Worm (Caenorhabditis elegans) whole organism, young adult: ENCODE data around the gene F56A8.8.
A peak's percentile ranks its signal among the peaks of the same experiment; 100 is the strongest.

Experiments
- B0261.1 ChIP-seq: sonication (generic microtip); optimal IDR thresholded peaks from 2 replicates; lab custom pipeline; 2016; ENCODE audit warnings: mild to moderate bottlenecking, missing genetic modification characterization, moderate library complexity, missing compliant biosample characterization
- B0336.3 ChIP-seq: fragments of 200-800 bp; sonication (Bioruptor generic); IDR thresholded peaks from 2 replicates; pipeline ENCODE4 v1.3.6; 2022; ENCODE audit warnings: missing genetic modification characterization, missing compliant biosample characterization
- F49E8.2 ChIP-seq: sonication (generic microtip); optimal IDR thresholded peaks from 3 replicates; lab custom pipeline; 2017; ENCODE audit warnings: missing genetic modification characterization, mild to moderate bottlenecking, missing compliant biosample characterization, antibody characterized with exemption, moderate library complexity; ENCODE audit not compliant: insufficient read depth
- F57C9.4 ChIP-seq: sonication (generic microtip); optimal IDR thresholded peaks from 2 replicates; lab custom pipeline; 2017; ENCODE audit warnings: mild to moderate bottlenecking, missing genetic modification characterization, missing compliant biosample characterization
- K11D2.4 ChIP-seq: fragments of 200-800 bp; sonication (Bioruptor generic); IDR thresholded peaks from 2 replicates; pipeline ENCODE4 v1.3.6; 2022; ENCODE audit warnings: missing genetic modification reagents, missing genetic modification characterization, missing compliant biosample characterization
- K12H6.12 ChIP-seq: fragments of 200-800 bp; sonication (Bioruptor generic); optimal IDR thresholded peaks from 2 replicates; lab custom pipeline; 2018; ENCODE audit warnings: mild to moderate bottlenecking, missing genetic modification characterization, missing compliant biosample characterization
- Y53G8AR.9 ChIP-seq: fragments of 200-800 bp; sonication (Bioruptor generic); conservative IDR thresholded peaks from 2 replicates; pipeline ENCODE4 v1.3.6; 2022; ENCODE audit warnings: missing genetic modification reagents, missing genetic modification characterization, missing compliant biosample characterization
- Y79H2A.3 ChIP-seq: fragments of 200-800 bp; sonication (Bioruptor generic); conservative IDR thresholded peaks from 2 replicates; pipeline ENCODE4 v1.3.6; 2022; ENCODE audit warnings: missing genetic modification reagents, missing genetic modification characterization, missing compliant biosample characterization
- Y95B8A.8 ChIP-seq: fragments of 200-800 bp; sonication (Bioruptor generic); IDR thresholded peaks from 2 replicates; pipeline ENCODE4 v1.3.6; 2022; ENCODE audit warnings: missing genetic modification reagents, missing genetic modification characterization, missing compliant biosample characterization
- ZK185.1 ChIP-seq: sonication (generic microtip); optimal IDR thresholded peaks from 2 replicates; lab custom pipeline; 2016; ENCODE audit warnings: mild to moderate bottlenecking, missing genetic modification characterization, missing compliant biosample characterization; ENCODE audit not compliant: poor library complexity, severe bottlenecking
- aptf-3 ChIP-seq: fragments of 200-800 bp; sonication (Bioruptor generic); IDR thresholded peaks from 2 replicates; pipeline ENCODE4 v1.3.6; 2022; ENCODE audit warnings: missing genetic modification characterization, missing compliant biosample characterization
- attf-5 ChIP-seq: fragments of 200-800 bp; sonication (Bioruptor generic); optimal IDR thresholded peaks from 2 replicates; lab custom pipeline; 2018; ENCODE audit warnings: mild to moderate bottlenecking, missing genetic modification characterization, missing compliant biosample characterization
- bed-1 ChIP-seq: fragments of 200-800 bp; sonication (Bioruptor generic); IDR thresholded peaks from 2 replicates; pipeline ENCODE4 v1.3.6; 2022; ENCODE audit warnings: missing genetic modification reagents, missing genetic modification characterization, missing compliant biosample characterization
- cebp-1 ChIP-seq, 2 experiments: fragments of 200-800 bp in 1 of 2; sonication (Bioruptor generic) in 1 of 2; sonication (generic microtip) in 1 of 2; IDR thresholded peaks in 1 of 2; optimal IDR thresholded peaks in 1 of 2; 2 replicates each; pipeline versions ENCODE4 v1.3.6 to Lab custom; 2017 to 2022; ENCODE audit warnings: missing compliant biosample characterization in 2 of 2, missing genetic modification characterization in 2 of 2, mild to moderate bottlenecking in 1 of 2, missing genetic modification reagents in 1 of 2, moderate library complexity in 1 of 2
- ceh-100 ChIP-seq: fragments of 200-800 bp; sonication (Bioruptor generic); IDR thresholded peaks from 2 replicates; pipeline ENCODE4 v1.3.6; 2022; ENCODE audit warnings: missing genetic modification reagents, missing genetic modification characterization, missing compliant biosample characterization
- ceh-27 ChIP-seq: fragments of 200-800 bp; sonication (Bioruptor generic); optimal IDR thresholded peaks from 2 replicates; lab custom pipeline; 2018; ENCODE audit warnings: mild to moderate bottlenecking, missing genetic modification characterization, moderate library complexity, missing compliant biosample characterization
- chd-7 ChIP-seq: sonication (generic microtip); optimal IDR thresholded peaks from 2 replicates; lab custom pipeline; 2016; ENCODE audit warnings: mild to moderate bottlenecking, missing genetic modification characterization, moderate library complexity, missing compliant biosample characterization
- die-1 ChIP-seq: sonication (generic microtip); optimal IDR thresholded peaks from 2 replicates; lab custom pipeline; 2016; ENCODE audit warnings: missing genotype, mild to moderate bottlenecking, missing genetic modification characterization, missing compliant biosample characterization
- dox-1 ChIP-seq: fragments of 200-800 bp; sonication (Bioruptor generic); IDR thresholded peaks from 2 replicates; pipeline ENCODE4 v1.3.6; 2022; ENCODE audit warnings: missing genetic modification reagents, missing genetic modification characterization, missing compliant biosample characterization
- efl-1 ChIP-seq: fragments of 150-350 bp; optimal IDR thresholded peaks from 2 replicates; lab custom pipeline; 2014; ENCODE audit warnings: missing biosample characterization, missing genetic modification reagents, missing genetic modification characterization
- egl-18 ChIP-seq: fragments of 200-800 bp; sonication (Bioruptor generic); IDR thresholded peaks from 2 replicates; pipeline ENCODE4 v1.3.6; 2022; ENCODE audit warnings: missing genetic modification reagents, missing genetic modification characterization, missing compliant biosample characterization
- egrh-3 ChIP-seq: fragments of 200-800 bp; sonication (Bioruptor generic); IDR thresholded peaks from 2 replicates; pipeline ENCODE4 v1.3.6; 2022; ENCODE audit warnings: missing genetic modification reagents, missing genetic modification characterization, missing compliant biosample characterization
- ets-4 ChIP-seq: fragments of 200-800 bp; sonication (Bioruptor generic); optimal IDR thresholded peaks from 2 replicates; lab custom pipeline; 2018; ENCODE audit warnings: mild to moderate bottlenecking, missing genetic modification characterization, missing compliant biosample characterization
- gei-17 ChIP-seq: fragments of 200-800 bp; sonication (Bioruptor generic); optimal IDR thresholded peaks from 2 replicates; lab custom pipeline; 2018; ENCODE audit warnings: mild to moderate bottlenecking, missing genetic modification characterization, missing compliant biosample characterization
- him-1 ChIP-seq: sonication (generic microtip); optimal IDR thresholded peaks from 2 replicates; lab custom pipeline; 2016; ENCODE audit warnings: missing genotype, missing genetic modification reagents, missing genetic modification characterization, missing compliant biosample characterization
- hlh-26 ChIP-seq: fragments of 200-800 bp; sonication (Bioruptor generic); conservative IDR thresholded peaks from 2 replicates; pipeline ENCODE4 v1.3.6; 2022; ENCODE audit warnings: missing genetic modification reagents, missing genetic modification characterization, missing compliant biosample characterization
- hmg-1.2 ChIP-seq: fragments of 200-800 bp; sonication (Bioruptor generic); IDR thresholded peaks from 2 replicates; pipeline ENCODE4 v1.3.6; 2022; ENCODE audit warnings: missing genetic modification reagents, missing genetic modification characterization, missing compliant biosample characterization
- hmg-20 ChIP-seq: fragments of 200-800 bp; sonication (Bioruptor generic); IDR thresholded peaks from 2 replicates; pipeline ENCODE4 v1.3.6; 2022; ENCODE audit warnings: missing genetic modification reagents, missing genetic modification characterization, missing compliant biosample characterization
- let-607 ChIP-seq, 2 experiments: fragments of 200-800 bp in 1 of 2; sonication (Bioruptor generic) in 1 of 2; sonication (generic microtip) in 1 of 2; optimal IDR thresholded peaks; 2 replicates each; lab custom pipeline; 2016 to 2018; ENCODE audit warnings: mild to moderate bottlenecking in 2 of 2, missing compliant biosample characterization in 2 of 2, missing genetic modification characterization in 2 of 2, moderate library complexity in 2 of 2, missing genotype in 1 of 2
- lin-26 ChIP-seq: fragments of 200-800 bp; sonication (Bioruptor generic); IDR thresholded peaks from 2 replicates; pipeline ENCODE4 v1.3.6; 2022; ENCODE audit warnings: missing genetic modification reagents, missing genetic modification characterization, missing compliant biosample characterization
- lin-40 ChIP-seq: sonication (generic microtip); optimal IDR thresholded peaks from 2 replicates; lab custom pipeline; 2016; ENCODE audit warnings: missing genetic modification characterization, mild to moderate bottlenecking, missing compliant biosample characterization, missing genotype, missing genetic modification reagents
- madf-10 ChIP-seq: sonication (generic microtip); optimal IDR thresholded peaks from 2 replicates; lab custom pipeline; 2016; ENCODE audit warnings: mild to moderate bottlenecking, missing genetic modification characterization, missing compliant biosample characterization
- mes-4 ChIP-seq: sonication (generic microtip); optimal IDR thresholded peaks from 2 replicates; lab custom pipeline; 2016; ENCODE audit warnings: missing genotype, missing genetic modification characterization, missing compliant biosample characterization
- mxl-1 ChIP-seq: sonication (generic microtip); optimal IDR thresholded peaks from 2 replicates; lab custom pipeline; 2016; ENCODE audit warnings: missing genetic modification characterization, missing compliant biosample characterization
- nfya-1 ChIP-seq: sonication (generic microtip); optimal IDR thresholded peaks from 2 replicates; lab custom pipeline; 2017; ENCODE audit warnings: antibody characterized with exemption, missing compliant biosample characterization, missing genetic modification characterization, borderline replicate concordance; ENCODE audit not compliant: insufficient read depth
- nhr-27 ChIP-seq: fragments of 200-800 bp; sonication (Bioruptor generic); optimal IDR thresholded peaks from 2 replicates; lab custom pipeline; 2018; ENCODE audit warnings: mild to moderate bottlenecking, missing genetic modification characterization, moderate library complexity, missing compliant biosample characterization
- pbrm-1 ChIP-seq: fragments of 200-800 bp; sonication (Bioruptor generic); IDR thresholded peaks from 2 replicates; pipeline ENCODE4 v1.3.6; 2022; ENCODE audit warnings: missing genetic modification reagents, missing genetic modification characterization, missing compliant biosample characterization
- pha-4 ChIP-seq: fragments of 150-350 bp; sonication (generic microtip); optimal IDR thresholded peaks from 2 replicates; lab custom pipeline; 2014; ENCODE audit warnings: missing biosample characterization, missing genetic modification reagents, missing genetic modification characterization
- rec-8 ChIP-seq, 2 experiments: sonication (generic microtip); optimal IDR thresholded peaks; 2 replicates each; lab custom pipeline; 2016; ENCODE audit warnings: mild to moderate bottlenecking in 2 of 2, missing genetic modification characterization in 2 of 2, missing genetic modification reagents in 2 of 2, missing genotype in 2 of 2, missing biosample characterization in 1 of 2, missing compliant biosample characterization in 1 of 2, moderate library complexity in 1 of 2
- sea-2 ChIP-seq: fragments of 200-800 bp; sonication (Bioruptor generic); IDR thresholded peaks from 2 replicates; pipeline ENCODE4 v1.3.6; 2022; ENCODE audit warnings: missing genetic modification characterization, missing compliant biosample characterization
- snpc-1.3 ChIP-seq: sonication (generic microtip); optimal IDR thresholded peaks from 2 replicates; lab custom pipeline; 2017; ENCODE audit warnings: missing genetic modification characterization, mild to moderate bottlenecking, missing compliant biosample characterization, antibody characterized with exemption, moderate library complexity, missing genotype, missing genetic modification reagents; ENCODE audit not compliant: insufficient read depth
- sptf-2 ChIP-seq: fragments of 200-800 bp; sonication (Bioruptor generic); optimal IDR thresholded peaks from 2 replicates; lab custom pipeline; 2018; ENCODE audit warnings: mild to moderate bottlenecking, missing genetic modification characterization, missing compliant biosample characterization
- tbp1 ChIP-seq: fragments of 200-800 bp; sonication (Bioruptor generic); optimal IDR thresholded peaks from 2 replicates; lab custom pipeline; 2018; ENCODE audit warnings: mild to moderate bottlenecking, missing genetic modification characterization, missing compliant biosample characterization
- ztf-25 ChIP-seq: fragments of 200-800 bp; sonication (Bioruptor generic); IDR thresholded peaks from 2 replicates; pipeline ENCODE4 v1.3.6; 2022; ENCODE audit warnings: missing genetic modification reagents, missing genetic modification characterization, missing compliant biosample characterization
- ztf-28 ChIP-seq: fragments of 200-800 bp; sonication (Bioruptor generic); IDR thresholded peaks from 2 replicates; pipeline ENCODE4 v1.3.6; 2022; ENCODE audit warnings: missing genetic modification reagents, missing genetic modification characterization, missing compliant biosample characterization

F56A8.8 gene

ce11 chrIII:13272788-13273187 lies 12.7 kb upstream of the F56A8.8 start:
- TF ChIP-seq dox-1 (no peak), die-1 (no peak), egl-18 (no peak), ets-4 (GFP tag; lab: Kevin White, UChicago) (no peak), nhr-27 (tag; lab: Kevin White, UChicago) (no peak), him-1 (tag; lab: Kevin White, UChicago) (no peak), ztf-25 (GFP tag; lab: Robert Waterston, UW) (no peak), hmg-1.2 (GFP tag; lab: Robert Waterston, UW) (no peak), gei-17 (GFP tag; lab: Kevin White, UChicago) (no peak), cebp-1 (GFP tag; IDR thresholded peaks at IDR 0.05; lab: Robert Waterston, UW) (no peak), cebp-1 (tag; optimal IDR thresholded peaks at IDR 0.05; lab: Kevin White, UChicago) (no peak), pha-4 (tag; lab: Kevin White, UChicago) (no peak), chd-7 (tag; lab: Kevin White, UChicago) (no peak), Y79H2A.3 (GFP tag; lab: Robert Waterston, UW) (no peak), sptf-2 (GFP tag; lab: Kevin White, UChicago) (no peak), bed-1 (GFP tag; lab: Robert Waterston, UW) (no peak), sea-2 (GFP tag; lab: Robert Waterston, UW) (no peak), lin-40 (tag; lab: Kevin White, UChicago) (no peak)
- TF ChIP-seq, all 124 proteins: peak for 0

ce11 chrIII:13275784-13276183 lies 9.7 kb upstream of the F56A8.8 start:
- TF ChIP-seq dox-1: peak; percentile 66
- TF ChIP-seq tbp1 (GFP tag; lab: Kevin White, UChicago): peak; percentile 2
- peak; percentile 62 for TF ChIP-seq attf-5 (GFP tag; lab: Kevin White, UChicago)
- 0 out of 2 replicates have a peak, but pooled peaks have one; percentile 9 for TF ChIP-seq ceh-100 (GFP tag; lab: Robert Waterston, UW)
- TF ChIP-seq lin-26 (GFP tag; lab: Robert Waterston, UW): 0 out of 2 replicates have a peak, but pooled peaks have one; percentile 29
- TF ChIP-seq rec-8 (tag; optimal IDR thresholded peaks at IDR 0.05; lab: Kevin White, UChicago): no peak
- no peak for TF ChIP-seq mxl-1
- TF ChIP-seq K11D2.4: 0 out of 2 replicates have a peak, but pooled peaks have one; percentile 45
- no peak for TF ChIP-seq B0261.1 (tag; lab: Kevin White, UChicago)
- TF ChIP-seq F49E8.2 (tag; lab: Kevin White, UChicago): no peak
- peak; percentile 53 for TF ChIP-seq egrh-3 (GFP tag; lab: Robert Waterston, UW)
- peak; percentile 61 for TF ChIP-seq ceh-27 (GFP tag; lab: Kevin White, UChicago)
- no peak for TF ChIP-seq him-1 (tag; lab: Kevin White, UChicago)
- no peak for TF ChIP-seq efl-1 (GFP tag; lab: Kevin White, UChicago)
- no peak for TF ChIP-seq hmg-20 (GFP tag; lab: Robert Waterston, UW)
- no peak for TF ChIP-seq ets-4 (GFP tag; lab: Kevin White, UChicago)
- TF ChIP-seq K12H6.12 (tag; lab: Kevin White, UChicago): peak; percentile 68
- TF ChIP-seq die-1: no peak
- no peak for TF ChIP-seq aptf-3 (GFP tag; lab: Robert Waterston, UW)
- TF ChIP-seq pbrm-1 (GFP tag; lab: Robert Waterston, UW): peak; percentile 29; the same call in 1 of the 2 replicates
- no peak for TF ChIP-seq mes-4 (tag; lab: Kevin White, UChicago)
- no peak for TF ChIP-seq nfya-1
- TF ChIP-seq hlh-26 (GFP tag; lab: Robert Waterston, UW): no peak
- no peak for TF ChIP-seq Y53G8AR.9 (GFP tag; lab: Robert Waterston, UW)
- no peak for TF ChIP-seq Y95B8A.8 (GFP tag; lab: Robert Waterston, UW)
- TF ChIP-seq F57C9.4: no peak
- TF ChIP-seq B0336.3 (GFP tag; lab: Robert Waterston, UW): no peak; the same call in 1 of the 2 replicates
- no peak for TF ChIP-seq ztf-28
- no peak for TF ChIP-seq let-607 (tag; optimal IDR thresholded peaks at IDR 0.05; lab: Kevin White, UChicago)
- no peak for TF ChIP-seq snpc-1.3 (tag; lab: Kevin White, UChicago)
- no peak for TF ChIP-seq ZK185.1 (tag; lab: Kevin White, UChicago)
- peak; percentile 8 for TF ChIP-seq madf-10 (tag; lab: Kevin White, UChicago)
